Fruit fly (Drosophila melanogaster) whole organism, embryonic: Measurements from ENCODE around the gene Reck.
A peak's percentile ranks its signal among the peaks of the same experiment; 100 is the strongest.

Experiments used
- Antp ChIP-seq: fragments of 200-800 bp; sonication (Bioruptor generic); optimal IDR thresholded peaks from 3 replicates; lab custom pipeline; 2016; ENCODE audit warnings: missing biosample characterization, missing genetic modification characterization
- B-H1 ChIP-seq: fragments of 200-800 bp; sonication (Bioruptor generic); IDR thresholded peaks from 3 replicates; pipeline ENCODE4 v1.3.6; 2022; ENCODE audit warnings: missing biosample characterization, missing genetic modification characterization
- CG10654 ChIP-seq: fragments of 200-800 bp; sonication (Bioruptor generic); optimal IDR thresholded peaks from 2 replicates; lab custom pipeline; 2016; ENCODE audit warnings: missing biosample characterization, missing genetic modification characterization
- CG12236 ChIP-seq: fragments of 200-800 bp; sonication (Bioruptor generic); optimal IDR thresholded peaks from 2 replicates; lab custom pipeline; 2016; ENCODE audit warnings: missing biosample characterization, missing genetic modification characterization
- CG13287 ChIP-seq: fragments of 200-800 bp; sonication (Bioruptor generic); IDR thresholded peaks from 2 replicates; pipeline ENCODE4 v1.3.6; 2022; ENCODE audit warnings: missing biosample characterization, missing genetic modification characterization; ENCODE audit not compliant: partially characterized antibody
- CG13296 ChIP-seq: fragments of 200-800 bp; sonication (Bioruptor generic); optimal IDR thresholded peaks from 3 replicates; lab custom pipeline; 2018; ENCODE audit warnings: missing biosample characterization, mild to moderate bottlenecking, missing genetic modification characterization
- CG18764 ChIP-seq: fragments of 200-800 bp; sonication (Bioruptor generic); optimal IDR thresholded peaks from 3 replicates; lab custom pipeline; 2016; ENCODE audit warnings: missing biosample characterization, missing genetic modification characterization
- CG2678 ChIP-seq: fragments of 200-800 bp; sonication (Bioruptor generic); optimal IDR thresholded peaks from 3 replicates; lab custom pipeline; 2019; ENCODE audit warnings: missing biosample characterization, mild to moderate bottlenecking, missing genetic modification characterization, moderate library complexity
- CG4424 ChIP-seq: fragments of 200-800 bp; sonication (Bioruptor generic); optimal IDR thresholded peaks from 3 replicates; lab custom pipeline; 2016; ENCODE audit warnings: missing biosample characterization, missing genetic modification characterization
- CG7745 ChIP-seq: fragments of 200-800 bp; sonication (Bioruptor generic); optimal IDR thresholded peaks from 2 replicates; lab custom pipeline; 2018; ENCODE audit warnings: missing biosample characterization, mild to moderate bottlenecking, missing genetic modification characterization, moderate library complexity
- CG8924 ChIP-seq: fragments of 200-800 bp; optimal IDR thresholded peaks from 3 replicates; lab custom pipeline; 2019; ENCODE audit warnings: missing biosample characterization, mild to moderate bottlenecking, missing genetic modification characterization, moderate library complexity
- D ChIP-seq, 2 experiments: fragments of 200-800 bp in 1 of 2; fragments of >200 bp in 1 of 2; sonication (Bioruptor generic) in 1 of 2; optimal IDR thresholded peaks; 2 replicates in 1 of 2; 3 replicates in 1 of 2; lab custom pipeline; 2017; ENCODE audit warnings: mild to moderate bottlenecking in 1 of 2, missing biosample characterization in 1 of 2, missing genetic modification characterization in 1 of 2, missing genetic modification reagents in 1 of 2
- HLH54F ChIP-seq: fragments of 200-800 bp; sonication (Bioruptor generic); optimal IDR thresholded peaks from 3 replicates; lab custom pipeline; 2016; ENCODE audit warnings: missing biosample characterization, missing genetic modification characterization
- Hmx ChIP-seq: fragments of 200-800 bp; sonication (Bioruptor generic); optimal IDR thresholded peaks from 2 replicates; lab custom pipeline; 2016; ENCODE audit warnings: missing biosample characterization, missing genetic modification characterization
- MESR4 ChIP-seq: fragments of 200-800 bp; sonication (Bioruptor generic); optimal IDR thresholded peaks from 2 replicates; lab custom pipeline; 2018; ENCODE audit warnings: missing biosample characterization, mild to moderate bottlenecking, missing genetic modification characterization, moderate library complexity
- Nf-YB ChIP-seq: fragments of 200-800 bp; sonication (Bioruptor generic); optimal IDR thresholded peaks from 3 replicates; lab custom pipeline; 2019; ENCODE audit warnings: missing biosample characterization, mild to moderate bottlenecking, missing genetic modification characterization, moderate library complexity
- Nf-YC ChIP-seq: fragments of 200-800 bp; optimal IDR thresholded peaks from 3 replicates; lab custom pipeline; 2019; ENCODE audit warnings: missing biosample characterization, mild to moderate bottlenecking, missing genetic modification characterization, moderate library complexity
- Spps ChIP-seq: fragments of 200-800 bp; sonication (Bioruptor generic); optimal IDR thresholded peaks from 2 replicates; lab custom pipeline; 2018; ENCODE audit warnings: missing biosample characterization, mild to moderate bottlenecking, missing genetic modification characterization
- Sry-δ ChIP-seq: fragments of 200-800 bp; sonication (Bioruptor generic); optimal IDR thresholded peaks from 2 replicates; lab custom pipeline; 2016; ENCODE audit warnings: missing biosample characterization, missing genetic modification characterization
- Taf1 ChIP-seq: fragments of 200-800 bp; sonication (Bioruptor generic); IDR thresholded peaks from 2 replicates; pipeline ENCODE4 v1.3.6; 2022; ENCODE audit warnings: missing biosample characterization, missing genetic modification characterization
- Trl ChIP-seq, 3 experiments: fragments of >200 bp in 2 of 3; fragments of 200-800 bp in 1 of 3; sonication (Bioruptor generic) in 1 of 3; optimal IDR thresholded peaks; 2 replicates in 1 of 3; 3 replicates in 2 of 3; lab custom pipeline; 2016 to 2017; ENCODE audit warnings: missing biosample characterization in 1 of 3, missing genetic modification characterization in 1 of 3
- abd-A ChIP-seq: fragments of 200-800 bp; sonication (Bioruptor generic); optimal IDR thresholded peaks from 3 replicates; lab custom pipeline; 2019; ENCODE audit warnings: missing biosample characterization, mild to moderate bottlenecking, missing genetic modification characterization, moderate library complexity
- al ChIP-seq: fragments of 200-800 bp; sonication (Bioruptor generic); IDR thresholded peaks from 2 replicates; pipeline ENCODE4 v1.3.6; 2022; ENCODE audit warnings: missing biosample characterization, missing genetic modification characterization
- cad ChIP-seq: fragments of >200 bp; optimal IDR thresholded peaks from 2 replicates; lab custom pipeline; 2017; ENCODE audit warnings: missing biosample characterization, missing genetic modification characterization
- cg ChIP-seq: fragments of 200-800 bp; sonication (Bioruptor generic); optimal IDR thresholded peaks from 3 replicates; lab custom pipeline; 2019; ENCODE audit warnings: missing biosample characterization, mild to moderate bottlenecking, missing genetic modification characterization, moderate library complexity
- danr ChIP-seq: fragments of 200-800 bp; sonication (Bioruptor generic); IDR thresholded peaks from 2 replicates; pipeline ENCODE4 v1.3.6; 2022; ENCODE audit warnings: missing biosample characterization, missing genetic modification characterization
- fd102C ChIP-seq: fragments of 200-800 bp; sonication (Bioruptor generic); optimal IDR thresholded peaks from 2 replicates; lab custom pipeline; 2018; ENCODE audit warnings: missing biosample characterization, mild to moderate bottlenecking, missing genetic modification characterization, moderate library complexity
- grn ChIP-seq: fragments of 200-800 bp; sonication (Bioruptor generic); optimal IDR thresholded peaks from 3 replicates; lab custom pipeline; 2017; ENCODE audit warnings: missing biosample characterization, missing genetic modification characterization
- gsb-n ChIP-seq: fragments of 200-800 bp; sonication (Bioruptor generic); optimal IDR thresholded peaks from 3 replicates; lab custom pipeline; 2018; ENCODE audit warnings: missing biosample characterization, mild to moderate bottlenecking, missing genetic modification characterization
- ind ChIP-seq: fragments of 200-800 bp; sonication (Bioruptor generic); optimal IDR thresholded peaks from 3 replicates; lab custom pipeline; 2016; ENCODE audit warnings: missing biosample characterization, missing genetic modification characterization
- lola ChIP-seq, 3 experiments: fragments of >200 bp in 2 of 3; fragments of 200-800 bp in 1 of 3; sonication (Bioruptor generic) in 1 of 3; optimal IDR thresholded peaks; 2 replicates each; lab custom pipeline; 2017 to 2019; ENCODE audit warnings: missing biosample characterization in 3 of 3, missing genetic modification characterization in 3 of 3, mild to moderate bottlenecking in 1 of 3, moderate library complexity in 1 of 3
- mam ChIP-seq: fragments of 200-800 bp; sonication (Bioruptor generic); optimal IDR thresholded peaks from 3 replicates; lab custom pipeline; 2016; ENCODE audit warnings: missing biosample characterization, missing genetic modification characterization
- nau ChIP-seq: fragments of 200-800 bp; sonication (Bioruptor generic); optimal IDR thresholded peaks from 3 replicates; lab custom pipeline; 2017; ENCODE audit warnings: missing biosample characterization, mild to moderate bottlenecking, missing genetic modification characterization, missing genetic modification reagents
- nerfin-1 ChIP-seq: fragments of 200-800 bp; sonication (Bioruptor generic); optimal IDR thresholded peaks from 3 replicates; lab custom pipeline; 2019; ENCODE audit warnings: missing biosample characterization, mild to moderate bottlenecking, missing genetic modification characterization, moderate library complexity
- oc ChIP-seq: fragments of 200-800 bp; sonication (Bioruptor generic); optimal IDR thresholded peaks from 2 replicates; lab custom pipeline; 2018; ENCODE audit warnings: missing biosample characterization, mild to moderate bottlenecking, missing genetic modification characterization, moderate library complexity
- otp ChIP-seq: fragments of 200-800 bp; sonication (Bioruptor generic); IDR thresholded peaks from 3 replicates; pipeline ENCODE4, ENCODE4 v1.3.6; 2022; ENCODE audit warnings: missing biosample characterization, missing genetic modification characterization
- pnt ChIP-seq: fragments of 200-800 bp; sonication (Bioruptor generic); optimal IDR thresholded peaks from 3 replicates; lab custom pipeline; 2016; ENCODE audit warnings: missing biosample characterization, missing genetic modification characterization
- pros ChIP-seq: fragments of 200-800 bp; sonication (Bioruptor generic); optimal IDR thresholded peaks from 3 replicates; lab custom pipeline; 2019; ENCODE audit warnings: missing biosample characterization, mild to moderate bottlenecking, missing genetic modification characterization, moderate library complexity
- sd ChIP-seq: fragments of 200-800 bp; sonication (Bioruptor generic); optimal IDR thresholded peaks from 3 replicates; lab custom pipeline; 2018; ENCODE audit warnings: missing biosample characterization, mild to moderate bottlenecking, missing genetic modification characterization, moderate library complexity
- seq ChIP-seq: fragments of 200-800 bp; sonication (Bioruptor generic); IDR thresholded peaks from 2 replicates; pipeline ENCODE4 v1.3.6; 2022; ENCODE audit warnings: missing biosample characterization, missing genetic modification characterization
- tio ChIP-seq: fragments of 200-800 bp; sonication (Bioruptor generic); optimal IDR thresholded peaks from 2 replicates; lab custom pipeline; 2017; ENCODE audit warnings: missing biosample characterization, missing genetic modification characterization, inconsistent platforms
- tll ChIP-seq, 2 experiments: fragments of 200-800 bp in 1 of 2; fragments of >200 bp in 1 of 2; sonication (Bioruptor generic) in 1 of 2; optimal IDR thresholded peaks; 2 replicates each; lab custom pipeline; 2017 to 2019; ENCODE audit warnings: missing biosample characterization in 2 of 2, missing genetic modification characterization in 2 of 2, mild to moderate bottlenecking in 1 of 2, moderate library complexity in 1 of 2
- twi ChIP-seq: fragments of 200-800 bp; optimal IDR thresholded peaks from 2 replicates; lab custom pipeline; 2019; ENCODE audit warnings: missing biosample characterization, mild to moderate bottlenecking, missing genetic modification characterization, moderate library complexity

The Reck gene

dm6 chr3L:15031773-15032172 is 17.9 kb upstream of the Reck start (continued):
- no peak for TF ChIP-seq tio
- no peak for TF ChIP-seq CG12236 (GFP tag; lab: Kevin White, UChicago)
- peak; percentile 68 for TF ChIP-seq twi
- TF ChIP-seq cg (GFP tag; lab: Kevin White, UChicago): peak; percentile 64
- no peak for TF ChIP-seq CG2678 (tag; lab: Kevin White, UChicago)
- TF ChIP-seq oc (tag; lab: Kevin White, UChicago): no peak
- TF ChIP-seq ind (GFP tag; lab: Kevin White, UChicago): no peak
- no peak for TF ChIP-seq Nf-YC
- TF ChIP-seq pnt (GFP tag; lab: Kevin White, UChicago): no peak
- TF ChIP-seq fd102C: no peak
- TF ChIP-seq sd: no peak
- no peak for TF ChIP-seq mam
- no peak for TF ChIP-seq CG18764 (GFP tag; lab: Kevin White, UChicago)
- peak; percentile 74 for TF ChIP-seq Nf-YB
- TF ChIP-seq CG10654 (GFP tag; lab: Kevin White, UChicago): no peak
- TF ChIP-seq HLH54F: no peak
- TF ChIP-seq D (optimal IDR thresholded peaks at IDR 0.05; lab: Kevin White, UChicago): peak; percentile 80
- TF ChIP-seq D (GFP tag; optimal IDR thresholded peaks at IDR 0.05; lab: Kevin White, UChicago): no peak
- no peak for TF ChIP-seq CG13287 (GFP tag; lab: Robert Waterston, UW)
- TF ChIP-seq MESR4: no peak
- no peak for TF ChIP-seq lola (GFP tag; optimal IDR thresholded peaks at IDR 0.05; lab: Kevin White, UChicago)

- TF ChIP-seq abd-A (tag; lab: Kevin White, UChicago) (no peak), CG4424 (GFP tag; lab: Kevin White, UChicago) (no peak), tll (GFP tag; optimal IDR thresholded peaks at IDR 0.05; lab: Kevin White, UChicago) (no peak), Spps (tag; lab: Kevin White, UChicago) (no peak), nau (GFP tag; lab: Kevin White, UChicago) (no peak), Hmx (GFP tag; lab: Kevin White, UChicago) (no peak), Taf1 (GFP tag; lab: Robert Waterston, UW) (no peak), CG13296 (GFP tag; lab: Kevin White, UChicago) (no peak)
- TF ChIP-seq, all 482 proteins: peak for 0
These were observed 9.3 kb upstream of the Reck start, which contains the start of gene CG32148 for dm6 chr3L:15023192-15023591. Gene CG32148 (plus strand): TSS chr3L:15023492.

- TF ChIP-seq B-H1 (no peak), Nf-YB (peak; percentile 73), CG7745 (tag; lab: Kevin White, UChicago) (peak; percentile 75), nerfin-1 (tag; lab: Kevin White, UChicago) (peak; percentile 50), otp (no peak), Trl (optimal IDR thresholded peaks at IDR 0.05; lab: Kevin White, UChicago) (peak in 1 of 2 experiments; percentile 47), Trl (GFP tag; optimal IDR thresholded peaks at IDR 0.05; lab: Kevin White, UChicago) (no peak), cad (peak; percentile 32), gsb-n (tag; lab: Kevin White, UChicago) (peak; percentile 93), pros (peak; percentile 91), Antp (GFP tag; lab: Kevin White, UChicago) (no peak), grn (GFP tag; lab: Kevin White, UChicago) (no peak), CG10654 (GFP tag; lab: Kevin White, UChicago) (no peak), danr (GFP tag; lab: Robert Waterston, UW) (no peak), al (GFP tag; lab: Robert Waterston, UW) (no peak), Sry-δ (GFP tag; lab: Kevin White, UChicago) (no peak), cg (GFP tag; lab: Kevin White, UChicago) (peak; percentile 41), seq (peak; percentile 47; the same call in 1 of the 2 replicates), CG8924 (tag; lab: Kevin White, UChicago) (peak; percentile 59), abd-A (tag; lab: Kevin White, UChicago) (peak; percentile 59)
These were observed 7.1 kb upstream of the Reck start for dm6 chr3L:15021008-15021407.
